Worm (Caenorhabditis elegans): Measurements from ENCODE around the gene rap-1.

DNA sequence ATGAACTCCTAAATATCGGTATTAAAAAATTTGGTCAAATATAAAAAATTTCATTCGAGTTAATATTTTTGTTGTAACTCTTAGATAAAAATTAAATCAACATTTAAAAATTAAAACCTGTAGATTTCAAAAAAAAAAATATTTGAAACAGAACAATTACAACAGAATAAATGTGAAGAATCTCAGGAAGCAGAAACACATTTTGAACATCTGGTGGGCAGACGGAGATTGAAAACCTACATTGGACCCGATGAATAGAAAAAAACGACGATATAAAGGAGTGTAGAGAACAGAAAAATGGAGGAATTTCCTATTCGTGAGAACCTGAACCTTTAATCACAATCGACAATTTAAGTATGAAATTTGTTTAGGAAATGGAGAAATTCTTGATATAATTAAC is 5.4 kb upstream of the rap-1 start:
- TF ChIP-seq him-1 (tag; optimal IDR thresholded peaks at IDR 0.05) (no peak), dao-5 (tag; optimal IDR thresholded peaks at IDR 0.05) (no peak), W03F9.2 (tag; optimal IDR thresholded peaks at IDR 0.05) (no peak)

All from whole organism, L4/young adult.